Worm (Caenorhabditis elegans) whole organism, mixed stage, embryonic: Measurements from ENCODE around the gene exc-6.

Experiments used
- M03D4.4 ChIP-seq: sonication (generic microtip); optimal IDR thresholded peaks from 2 replicates; lab custom pipeline; 2017; ENCODE audit warnings: mild to moderate bottlenecking, missing genetic modification characterization, missing compliant biosample characterization
- bed-3 ChIP-seq: fragments of 200-800 bp; sonication (Bioruptor generic); optimal IDR thresholded peaks from 3 replicates; lab custom pipeline; 2018; ENCODE audit warnings: mild to moderate bottlenecking, missing genetic modification characterization, moderate library complexity, missing compliant biosample characterization
- blmp-1 ChIP-seq: fragments of 150-350 bp; optimal IDR thresholded peaks from 2 replicates; lab custom pipeline; 2014; ENCODE audit warnings: missing biosample characterization, missing genetic modification characterization
- ceh-39 ChIP-seq: fragments of 150-350 bp; optimal IDR thresholded peaks from 2 replicates; lab custom pipeline; 2014; ENCODE audit warnings: missing biosample characterization, missing genetic modification characterization
- ceh-43 ChIP-seq: fragments of 200-800 bp; sonication (Bioruptor generic); optimal IDR thresholded peaks from 2 replicates; lab custom pipeline; 2018; ENCODE audit warnings: mild to moderate bottlenecking, missing genetic modification characterization, moderate library complexity, missing compliant biosample characterization
- ceh-83 ChIP-seq: fragments of 200-800 bp; sonication (Bioruptor generic); optimal IDR thresholded peaks from 2 replicates; lab custom pipeline; 2018; ENCODE audit warnings: mild to moderate bottlenecking, missing genetic modification characterization, missing compliant biosample characterization
- ces-1 ChIP-seq: fragments of 150-350 bp; optimal IDR thresholded peaks from 2 replicates; lab custom pipeline; 2014; ENCODE audit warnings: missing biosample characterization, missing genetic modification reagents, missing genetic modification characterization
- cnd-1 ChIP-seq: fragments of 200-800 bp; sonication (Bioruptor generic); optimal IDR thresholded peaks from 2 replicates; lab custom pipeline; 2018; ENCODE audit warnings: mild to moderate bottlenecking, missing genetic modification characterization, missing compliant biosample characterization
- drap-1 ChIP-seq: fragments of 200-800 bp; sonication (Bioruptor generic); optimal IDR thresholded peaks from 3 replicates; lab custom pipeline; 2018; ENCODE audit warnings: mild to moderate bottlenecking, missing genetic modification characterization, missing compliant biosample characterization
- elt-1 ChIP-seq: sonication (generic microtip); optimal IDR thresholded peaks from 2 replicates; lab custom pipeline; 2017; ENCODE audit warnings: missing genetic modification characterization, mild to moderate bottlenecking, missing compliant biosample characterization, antibody characterized with exemption, moderate library complexity, borderline replicate concordance; ENCODE audit not compliant: insufficient read depth
- elt-3 ChIP-seq: fragments of 150-350 bp; optimal IDR thresholded peaks from 2 replicates; lab custom pipeline; 2014; ENCODE audit warnings: missing biosample characterization, missing genetic modification characterization
- flh-1 ChIP-seq: fragments of 200-800 bp; sonication (Bioruptor generic); optimal IDR thresholded peaks from 2 replicates; lab custom pipeline; 2018; ENCODE audit warnings: mild to moderate bottlenecking, missing genetic modification characterization, moderate library complexity, missing compliant biosample characterization
- ham-2 ChIP-seq: fragments of 200-800 bp; sonication (Bioruptor generic); optimal IDR thresholded peaks from 2 replicates; lab custom pipeline; 2018; ENCODE audit warnings: mild to moderate bottlenecking, missing genetic modification characterization, missing compliant biosample characterization
- hlh-1 ChIP-seq: fragments of 150-350 bp; optimal IDR thresholded peaks from 2 replicates; lab custom pipeline; 2014; ENCODE audit warnings: missing biosample characterization, missing genetic modification reagents, missing genetic modification characterization
- lin-13 ChIP-seq: fragments of 150-350 bp; optimal IDR thresholded peaks from 2 replicates; lab custom pipeline; 2014; ENCODE audit warnings: missing biosample characterization, missing genetic modification characterization
- lin-32 ChIP-seq: fragments of 200-800 bp; sonication (Bioruptor generic); optimal IDR thresholded peaks from 2 replicates; lab custom pipeline; 2018; ENCODE audit warnings: mild to moderate bottlenecking, missing genetic modification characterization, missing compliant biosample characterization
- lsy-2 ChIP-seq: fragments of 150-350 bp; optimal IDR thresholded peaks from 2 replicates; lab custom pipeline; 2014; ENCODE audit warnings: missing biosample characterization, missing genetic modification characterization
- mab-5 ChIP-seq: fragments of 150-350 bp; optimal IDR thresholded peaks from 2 replicates; lab custom pipeline; 2014; ENCODE audit warnings: missing biosample characterization, missing genetic modification characterization
- mep-1 ChIP-seq: fragments of 150-350 bp; optimal IDR thresholded peaks from 2 replicates; lab custom pipeline; 2017; ENCODE audit warnings: missing biosample characterization, missing genetic modification reagents, missing genetic modification characterization, inconsistent platforms
- mls-2 ChIP-seq: sonication (generic microtip); optimal IDR thresholded peaks from 2 replicates; lab custom pipeline; 2016; ENCODE audit warnings: mild to moderate bottlenecking, missing genetic modification characterization, moderate library complexity, missing compliant biosample characterization
- nhr-12 ChIP-seq: fragments of 150-350 bp; optimal IDR thresholded peaks from 2 replicates; lab custom pipeline; 2014; ENCODE audit warnings: missing biosample characterization, missing genetic modification characterization
- nhr-2 ChIP-seq: fragments of 150-350 bp; optimal IDR thresholded peaks from 2 replicates; lab custom pipeline; 2014; ENCODE audit warnings: missing biosample characterization, missing genetic modification characterization
- nhr-237 ChIP-seq: fragments of 150-350 bp; optimal IDR thresholded peaks from 2 replicates; lab custom pipeline; 2014; ENCODE audit warnings: missing biosample characterization, missing genetic modification characterization
- nhr-28 ChIP-seq: fragments of 150-350 bp; optimal IDR thresholded peaks from 2 replicates; lab custom pipeline; 2014; ENCODE audit warnings: missing biosample characterization, missing genetic modification characterization
- nhr-76 ChIP-seq: sonication (generic microtip); optimal IDR thresholded peaks from 2 replicates; lab custom pipeline; 2017; ENCODE audit warnings: missing biosample characterization, missing genetic modification characterization
- pha-4 ChIP-seq: fragments of 150-350 bp; optimal IDR thresholded peaks from 2 replicates; lab custom pipeline; 2018; ENCODE audit warnings: missing biosample characterization, missing genetic modification reagents, missing genetic modification characterization
- sem-2 ChIP-seq: fragments of 200-800 bp; sonication (Bioruptor generic); optimal IDR thresholded peaks from 2 replicates; lab custom pipeline; 2018; ENCODE audit warnings: mild to moderate bottlenecking, missing genetic modification characterization, missing compliant biosample characterization
- snpc-4 ChIP-seq: fragments of 150-350 bp; optimal IDR thresholded peaks from 2 replicates; lab custom pipeline; 2014; ENCODE audit warnings: missing biosample characterization, missing genetic modification characterization
- sptf-1 ChIP-seq: sonication (generic microtip); optimal IDR thresholded peaks from 2 replicates; lab custom pipeline; 2017; ENCODE audit warnings: mild to moderate bottlenecking, missing genetic modification characterization, moderate library complexity, missing compliant biosample characterization
- tbx-8 ChIP-seq: fragments of 200-800 bp; sonication (Bioruptor generic); optimal IDR thresholded peaks from 2 replicates; lab custom pipeline; 2018; ENCODE audit warnings: mild to moderate bottlenecking, missing genetic modification characterization, moderate library complexity, missing compliant biosample characterization
- unc-120 ChIP-seq: sonication (generic microtip); optimal IDR thresholded peaks from 2 replicates; lab custom pipeline; 2017; ENCODE audit warnings: missing genetic modification characterization, missing compliant biosample characterization; ENCODE audit not compliant: poor library complexity, severe bottlenecking
- unc-39 ChIP-seq: fragments of 150-350 bp; optimal IDR thresholded peaks from 2 replicates; lab custom pipeline; 2014; ENCODE audit warnings: missing biosample characterization, missing genetic modification characterization
- unc-62 ChIP-seq: fragments of 150-350 bp; optimal IDR thresholded peaks from 2 replicates; lab custom pipeline; 2014; ENCODE audit warnings: missing biosample characterization, missing genetic modification reagents, missing genetic modification characterization
- zip-8 ChIP-seq: fragments of 150-350 bp; optimal IDR thresholded peaks from 2 replicates; lab custom pipeline; 2014; ENCODE audit warnings: missing biosample characterization, missing genetic modification characterization
- ztf-11 ChIP-seq: fragments of 150-350 bp; optimal IDR thresholded peaks from 2 replicates; lab custom pipeline; 2014; ENCODE audit warnings: missing biosample characterization, missing genetic modification characterization

The exc-6 gene

DNA sequence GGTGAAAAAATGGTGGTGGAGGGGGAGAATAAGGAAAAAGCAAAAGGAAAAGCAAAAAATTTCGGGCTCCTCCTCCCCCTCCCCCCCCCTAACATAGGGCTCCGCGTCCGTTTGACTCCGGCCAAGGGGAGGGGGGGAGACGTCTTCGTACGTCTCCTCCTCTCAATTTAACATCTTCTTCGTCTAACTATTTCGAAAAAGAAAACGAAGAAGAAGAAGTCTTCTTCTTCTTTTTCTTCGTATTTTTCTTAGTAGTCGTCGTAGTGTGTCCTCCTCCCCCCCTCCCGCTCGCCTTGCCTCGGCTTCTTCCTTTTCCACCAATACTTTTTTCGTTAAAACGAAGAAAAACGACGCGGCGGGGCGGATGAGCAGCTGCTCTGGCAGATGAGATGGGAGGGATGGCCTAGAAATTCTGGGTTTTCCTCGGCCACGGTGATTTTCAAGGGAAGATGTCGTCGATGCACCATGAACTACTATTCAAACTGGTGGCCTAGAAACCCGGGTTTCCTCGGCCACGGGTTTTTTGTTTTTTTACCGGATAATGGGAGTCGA, 33.9 kb downstream of the exc-6 start:
- TF ChIP-seq ces-1 (GFP tag; lab: Kevin White, UChicago) = peak; percentile 49
- no peak for TF ChIP-seq tbx-8 (GFP tag; lab: Kevin White, UChicago)
- TF ChIP-seq snpc-4 (tag; lab: Kevin White, UChicago) = no peak
- no peak for TF ChIP-seq unc-39 (tag; lab: Kevin White, UChicago)
- TF ChIP-seq mep-1 (tag; lab: Kevin White, UChicago) = peak; percentile 7

DNA sequence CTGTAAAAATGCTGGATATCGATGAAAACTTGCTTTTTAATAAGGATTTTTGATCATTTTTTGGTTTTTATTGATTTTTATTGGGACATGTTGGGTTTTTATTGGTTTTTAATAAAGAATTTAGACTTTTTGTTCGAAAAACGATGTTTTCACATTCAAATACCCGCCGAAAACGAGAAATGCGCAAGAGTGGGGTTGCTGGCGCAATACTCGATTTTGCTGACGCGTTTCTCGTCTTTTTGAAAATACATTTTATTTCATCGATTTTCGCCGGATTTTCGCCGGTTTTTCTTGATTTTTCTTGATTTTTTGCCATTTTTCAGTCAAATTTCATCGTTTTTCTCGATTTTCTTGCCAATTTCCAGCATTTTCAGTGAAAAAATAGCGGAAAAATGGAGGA, 39.8 kb downstream of the exc-6 start, which contains the start of gene smr-1:
TSS of gene smr-1 (plus strand) at position 375 of the 400 bp plus-strand sequence.
- no peak for TF ChIP-seq blmp-1
- TF ChIP-seq bed-3 (GFP tag; lab: Kevin White, UChicago) = peak; percentile 41
- no peak for TF ChIP-seq elt-1
- no peak for TF ChIP-seq elt-3
- TF ChIP-seq unc-62 = no peak
- peak; percentile 64 for TF ChIP-seq M03D4.4 (tag; lab: Kevin White, UChicago)
- peak; percentile 64 for TF ChIP-seq lsy-2 (tag; lab: Kevin White, UChicago)
- no peak for TF ChIP-seq ceh-43 (GFP tag; lab: Kevin White, UChicago)
- peak; percentile 33 for TF ChIP-seq mls-2 (tag; lab: Kevin White, UChicago)
- no peak for TF ChIP-seq nhr-12 (tag; lab: Kevin White, UChicago)
- peak; percentile 16 for TF ChIP-seq tbx-8 (GFP tag; lab: Kevin White, UChicago)
- TF ChIP-seq ceh-83 (GFP tag; lab: Kevin White, UChicago) = no peak
- no peak for TF ChIP-seq hlh-1 (tag; lab: Kevin White, UChicago)
- peak; percentile 20 for TF ChIP-seq ces-1 (GFP tag; lab: Kevin White, UChicago)
- no peak for TF ChIP-seq zip-8 (tag; lab: Kevin White, UChicago)
- TF ChIP-seq unc-39 (tag; lab: Kevin White, UChicago) = no peak
- TF ChIP-seq ztf-11 (tag; lab: Kevin White, UChicago) = peak; percentile 33
- no peak for TF ChIP-seq sem-2 (GFP tag; lab: Kevin White, UChicago)
- no peak for TF ChIP-seq flh-1 (GFP tag; lab: Kevin White, UChicago)
- TF ChIP-seq ham-2 (GFP tag; lab: Kevin White, UChicago) = no peak
- TF ChIP-seq lin-32 (GFP tag; lab: Kevin White, UChicago) = no peak
- no peak for TF ChIP-seq nhr-76 (tag; lab: Kevin White, UChicago)
- peak; percentile 15 for TF ChIP-seq nhr-2 (tag; lab: Kevin White, UChicago)
- TF ChIP-seq cnd-1 (tag; lab: Kevin White, UChicago) = peak; percentile 32
- no peak for TF ChIP-seq drap-1 (GFP tag; lab: Kevin White, UChicago)
- peak; percentile 92 for TF ChIP-seq lin-13 (tag; lab: Kevin White, UChicago)
- peak; percentile 85 for TF ChIP-seq sptf-1 (tag; lab: Kevin White, UChicago)
- TF ChIP-seq ceh-39 = peak; percentile 54
- TF ChIP-seq pha-4 (tag; lab: Kevin White, UChicago) = peak; percentile 47
- TF ChIP-seq mep-1 (tag; lab: Kevin White, UChicago) = peak; percentile 88
- TF ChIP-seq nhr-237 (tag; lab: Kevin White, UChicago) = peak; percentile 28
- no peak for TF ChIP-seq snpc-4 (tag; lab: Kevin White, UChicago)
- TF ChIP-seq unc-120 (tag; lab: Kevin White, UChicago) = no peak
- TF ChIP-seq mab-5 (tag; lab: Kevin White, UChicago) = no peak
- TF ChIP-seq nhr-28 (tag; lab: Kevin White, UChicago) = no peak

DNA sequence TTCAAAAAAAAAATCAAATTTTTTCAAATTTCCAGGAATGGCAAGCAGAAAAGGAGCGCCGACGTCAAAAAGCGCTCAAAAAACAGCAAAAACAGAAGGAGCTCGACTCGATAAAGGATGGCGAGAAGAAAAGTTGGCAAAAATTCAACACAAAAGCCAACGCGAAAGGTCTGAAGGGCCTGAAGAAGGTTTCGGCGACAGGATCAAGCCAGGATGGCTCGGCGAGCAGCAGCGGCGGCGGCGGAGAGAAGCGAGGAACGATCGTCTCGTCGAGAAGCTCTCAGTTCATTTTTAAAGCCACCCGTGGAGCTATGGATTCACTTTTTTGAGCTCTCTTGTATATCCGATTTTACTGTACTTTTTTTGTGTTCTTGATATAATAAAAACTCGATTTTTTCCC, 41.8 kb downstream of the exc-6 start:
- TF ChIP-seq ztf-11 (tag; lab: Kevin White, UChicago) (no peak), bed-3 (GFP tag; lab: Kevin White, UChicago) (no peak), drap-1 (GFP tag; lab: Kevin White, UChicago) (no peak), sptf-1 (tag; lab: Kevin White, UChicago) (no peak), snpc-4 (tag; lab: Kevin White, UChicago) (no peak), M03D4.4 (tag; lab: Kevin White, UChicago) (no peak), unc-39 (tag; lab: Kevin White, UChicago) (no peak), nhr-2 (tag; lab: Kevin White, UChicago) (no peak), flh-1 (GFP tag; lab: Kevin White, UChicago) (no peak), lin-32 (GFP tag; lab: Kevin White, UChicago) (no peak), ces-1 (GFP tag; lab: Kevin White, UChicago) (no peak), nhr-12 (tag; lab: Kevin White, UChicago) (no peak), blmp-1 (no peak), ceh-43 (GFP tag; lab: Kevin White, UChicago) (no peak), zip-8 (tag; lab: Kevin White, UChicago) (no peak)
